In genomic region chr3L:18203949-18204348, dm6 we compare ENCODE assay signal across 3 fruit fly cellular contexts.
A peak's percentile ranks its signal among the peaks of the same experiment; 100 is the strongest.
TF ChIP-seq lines count a peak whose summit lies in the region.

No protein-coding gene starts in this region.

TF ChIP-seq in whole organism, embryonic, 481 proteins besides CTCF, POLR2A, EP300 and RAD21 (continued from another document and continues in another):
- TF ChIP-seq trem (tag; optimal IDR thresholded peaks at IDR 0.05; lab: Kevin White, UChicago): peak; percentile 79
- peak; percentile 31 for TF ChIP-seq CG10654 (GFP tag; optimal IDR thresholded peaks at IDR 0.05; lab: Kevin White, UChicago)
- peak; percentile 81 for TF ChIP-seq CG31441 (GFP tag; IDR thresholded peaks at IDR 0.05; lab: Robert Waterston, UW)
- TF ChIP-seq CoRest (tag; optimal IDR thresholded peaks at IDR 0.05; lab: Kevin White, UChicago): peak; percentile 70
- 0 out of 3 replicates have a peak, but pooled peaks have one; percentile 39 for TF ChIP-seq CG3726 (GFP tag; IDR thresholded peaks at IDR 0.05; lab: Robert Waterston, UW)
- TF ChIP-seq p53 (GFP tag; optimal IDR thresholded peaks at IDR 0.05; lab: Kevin White, UChicago): no peak
- 0 out of 2 replicates have a peak, but pooled peaks have one; percentile 14 for TF ChIP-seq ap (GFP tag; IDR thresholded peaks at IDR 0.05; lab: Robert Waterston, UW)
- peak; percentile 74 for TF ChIP-seq CG2678 (tag; optimal IDR thresholded peaks at IDR 0.05; lab: Kevin White, UChicago)
- peak; percentile 79 for TF ChIP-seq CG8924 (tag; optimal IDR thresholded peaks at IDR 0.05; lab: Kevin White, UChicago)
- TF ChIP-seq sc (optimal IDR thresholded peaks at IDR 0.05; lab: Kevin White, UChicago): no peak
- peak; percentile 6 for TF ChIP-seq sc (GFP tag; optimal IDR thresholded peaks at IDR 0.05; lab: Kevin White, UChicago)
- peak; percentile 55 for TF ChIP-seq CG17359 (tag; optimal IDR thresholded peaks at IDR 0.05; lab: Kevin White, UChicago)
- TF ChIP-seq CG9727 (GFP tag; optimal IDR thresholded peaks at IDR 0.05; lab: Kevin White, UChicago): peak; percentile 78
- TF ChIP-seq Lhr (GFP tag; optimal IDR thresholded peaks at IDR 0.05; lab: Kevin White, UChicago): peak; percentile 32
- TF ChIP-seq zen (tag; optimal IDR thresholded peaks at IDR 0.05; lab: Kevin White, UChicago): peak; percentile 60
- no peak for TF ChIP-seq Hmx (GFP tag; optimal IDR thresholded peaks at IDR 0.05; lab: Kevin White, UChicago)
- TF ChIP-seq CG17612 (GFP tag; IDR thresholded peaks at IDR 0.05; lab: Robert Waterston, UW): no peak
- peak; percentile 88 for TF ChIP-seq Xrp1 (GFP tag; IDR thresholded peaks at IDR 0.05; lab: Robert Waterston, UW)
- peak; percentile 30 for TF ChIP-seq Six4 (GFP tag; optimal IDR thresholded peaks at IDR 0.05; lab: Kevin White, UChicago)
- TF ChIP-seq TFAM (GFP tag; optimal IDR thresholded peaks at IDR 0.05; lab: Kevin White, UChicago): no peak
- TF ChIP-seq ranshi (GFP tag; IDR thresholded peaks at IDR 0.05; lab: Robert Waterston, UW): peak; percentile 42; the same call in 1 of the 2 replicates
- peak; percentile 14 for TF ChIP-seq CG9437 (GFP tag; optimal IDR thresholded peaks at IDR 0.05; lab: Kevin White, UChicago)
- peak; percentile 58 for TF ChIP-seq Ptx1 (GFP tag; IDR thresholded peaks at IDR 0.05; lab: Robert Waterston, UW)
- peak; percentile 68 for TF ChIP-seq CG17328 (GFP tag; IDR thresholded peaks at IDR 0.05; lab: Robert Waterston, UW)
- peak; percentile 36 for TF ChIP-seq CG10209 (GFP tag; optimal IDR thresholded peaks at IDR 0.05; lab: Kevin White, UChicago)
- TF ChIP-seq Taf1 (GFP tag; IDR thresholded peaks at IDR 0.05; lab: Robert Waterston, UW): no peak
- peak in 1 of 2 experiments; percentile 88 for TF ChIP-seq bsh (GFP tag; optimal IDR thresholded peaks at IDR 0.05; lab: Kevin White, UChicago)
- TF ChIP-seq Hr78 (GFP tag; optimal IDR thresholded peaks at IDR 0.05; lab: Kevin White, UChicago): peak in 1 of 2 experiments; percentile 60
- TF ChIP-seq B-H1 (GFP tag; IDR thresholded peaks at IDR 0.05; lab: Robert Waterston, UW): 0 out of 3 replicates have a peak, but pooled peaks have one; percentile 26
- peak; percentile 82 for TF ChIP-seq gsb-n (tag; optimal IDR thresholded peaks at IDR 0.05; lab: Kevin White, UChicago)
- peak; percentile 80 for TF ChIP-seq CG10267 (tag; optimal IDR thresholded peaks at IDR 0.05; lab: Kevin White, UChicago)
- peak; percentile 11 for TF ChIP-seq oc (tag; optimal IDR thresholded peaks at IDR 0.05; lab: Kevin White, UChicago)
- no peak for TF ChIP-seq B-H2 (GFP tag; optimal IDR thresholded peaks at IDR 0.05; lab: Kevin White, UChicago)
- TF ChIP-seq trh (GFP tag; optimal IDR thresholded peaks at IDR 0.05; lab: Kevin White, UChicago): peak; percentile 22
- peak; percentile 64 for TF ChIP-seq PHDP (tag; optimal IDR thresholded peaks at IDR 0.05; lab: Kevin White, UChicago)
- TF ChIP-seq pros (GFP tag; optimal IDR thresholded peaks at IDR 0.05; lab: Kevin White, UChicago): peak; percentile 2
- TF ChIP-seq Awh (GFP tag; IDR thresholded peaks at IDR 0.05; lab: Robert Waterston, UW): peak; percentile 70
- TF ChIP-seq amos (GFP tag; IDR thresholded peaks at IDR 0.05; lab: Robert Waterston, UW; ENCODE audit: partially characterized antibody): no peak
- TF ChIP-seq Sox100B (GFP tag; optimal IDR thresholded peaks at IDR 0.05; lab: Kevin White, UChicago): peak; percentile 53
- TF ChIP-seq dpn (GFP tag; optimal IDR thresholded peaks at IDR 0.05; lab: Kevin White, UChicago): peak in 1 of 2 experiments; percentile 12
- no peak for TF ChIP-seq CG1647 (GFP tag; optimal IDR thresholded peaks at IDR 0.05; lab: Kevin White, UChicago)
- TF ChIP-seq az2 (GFP tag; optimal IDR thresholded peaks at IDR 0.05; lab: Kevin White, UChicago): peak; percentile 55
- peak; percentile 84 for TF ChIP-seq nmo (GFP tag; optimal IDR thresholded peaks at IDR 0.05; lab: Kevin White, UChicago)

TF ChIP-seq in whole organism, prepupa, 60 proteins besides CTCF, POLR2A, EP300 and RAD21 (continued from another document):
- TF ChIP-seq CG11762 (GFP tag; optimal IDR thresholded peaks at IDR 0.05; lab: Kevin White, UChicago; ENCODE audit: insufficient read depth) (no peak), Gug (GFP tag; IDR thresholded peaks at IDR 0.05; lab: Robert Waterston, UW) (no peak), svp (GFP tag; lab: Kevin White, UChicago) (peak; percentile 60), Sox15 (GFP tag; optimal IDR thresholded peaks at IDR 0.05; lab: Kevin White, UChicago) (no peak), OdsH (GFP tag; optimal IDR thresholded peaks at IDR 0.05; lab: Kevin White, UChicago) (no peak), dac (GFP tag; optimal IDR thresholded peaks at IDR 0.05; lab: Kevin White, UChicago) (no peak), Ets96B (tag; optimal IDR thresholded peaks at IDR 0.05; lab: Kevin White, UChicago) (peak; percentile 71), vri (GFP tag; optimal IDR thresholded peaks at IDR 0.05; lab: Kevin White, UChicago) (no peak), cyc (GFP tag; optimal IDR thresholded peaks at IDR 0.05; lab: Kevin White, UChicago) (no peak), Smox (GFP tag; optimal IDR thresholded peaks at IDR 0.05; lab: Kevin White, UChicago) (no peak), ss (GFP tag; optimal IDR thresholded peaks at IDR 0.05; lab: Kevin White, UChicago) (peak in 1 of 2 experiments; percentile 20), Hr38 (GFP tag; optimal IDR thresholded peaks at IDR 0.05; lab: Kevin White, UChicago) (no peak), Eip75B (GFP tag; optimal IDR thresholded peaks at IDR 0.05; lab: Kevin White, UChicago) (no peak), CG7368 (GFP tag; optimal IDR thresholded peaks at IDR 0.05; lab: Kevin White, UChicago) (no peak), CG6276 (GFP tag; optimal IDR thresholded peaks at IDR 0.05; lab: Kevin White, UChicago) (no peak), Hr4 (GFP tag; optimal IDR thresholded peaks at IDR 0.05; lab: Kevin White, UChicago) (no peak), achi (GFP tag; optimal IDR thresholded peaks at IDR 0.05; lab: Kevin White, UChicago) (no peak), CG3032 (tag; optimal IDR thresholded peaks at IDR 0.05; lab: Kevin White, UChicago) (peak; percentile 49), CG10631 (GFP tag; optimal IDR thresholded peaks at IDR 0.05; lab: Kevin White, UChicago) (peak; percentile 46), spab (GFP tag; optimal IDR thresholded peaks at IDR 0.05; lab: Kevin White, UChicago) (peak; percentile 13), CG6792 (GFP tag; optimal IDR thresholded peaks at IDR 0.05; lab: Kevin White, UChicago) (no peak), Lpt (GFP tag; optimal IDR thresholded peaks at IDR 0.05; lab: Kevin White, UChicago) (no peak), CG3919 (GFP tag; optimal IDR thresholded peaks at IDR 0.05; lab: Kevin White, UChicago) (peak; percentile 14), CG6808 (GFP tag; optimal IDR thresholded peaks at IDR 0.05; lab: Kevin White, UChicago) (peak; percentile 10), Ets21C (GFP tag; optimal IDR thresholded peaks at IDR 0.05; lab: Kevin White, UChicago) (no peak), Sox102F (GFP tag; optimal IDR thresholded peaks at IDR 0.05; lab: Kevin White, UChicago) (no peak), CG8319 (GFP tag; optimal IDR thresholded peaks at IDR 0.05; lab: Kevin White, UChicago) (no peak), dsx (GFP tag; optimal IDR thresholded peaks at IDR 0.05; lab: Kevin White, UChicago; ENCODE audit: poor library complexity, severe bottlenecking) (peak; percentile 62), CG8632 (GFP tag; optimal IDR thresholded peaks at IDR 0.05; lab: Kevin White, UChicago) (no peak), CG1621 (tag; optimal IDR thresholded peaks at IDR 0.05; lab: Kevin White, UChicago) (no peak), CG10669 (GFP tag; optimal IDR thresholded peaks at IDR 0.05; lab: Kevin White, UChicago) (no peak), salr (GFP tag; optimal IDR thresholded peaks at IDR 0.05; lab: Kevin White, UChicago) (peak in 1 of 2 experiments; percentile 2), topi (GFP tag; optimal IDR thresholded peaks at IDR 0.05; lab: Kevin White, UChicago) (no peak), net (GFP tag; optimal IDR thresholded peaks at IDR 0.05; lab: Kevin White, UChicago) (no peak), CG4318 (GFP tag; optimal IDR thresholded peaks at IDR 0.05; lab: Kevin White, UChicago) (no peak), CG32006 (GFP tag; optimal IDR thresholded peaks at IDR 0.05; lab: Kevin White, UChicago) (no peak)
TF ChIP-seq in whole organism, prepupa: peak in this region for 12.

TF ChIP-seq in whole organism, wandering third instar larva, 38 proteins besides CTCF, POLR2A, EP300 and RAD21 (continued from another document):
- TF ChIP-seq CG9705 (GFP tag; optimal IDR thresholded peaks at IDR 0.05; lab: Kevin White, UChicago) (no peak), pan (optimal IDR thresholded peaks at IDR 0.05; lab: Kevin White, UChicago) (no peak), jim (GFP tag; optimal IDR thresholded peaks at IDR 0.05; lab: Kevin White, UChicago) (no peak), HLH106 (tag; optimal IDR thresholded peaks at IDR 0.05; lab: Kevin White, UChicago) (peak; percentile 47), Myc (optimal IDR thresholded peaks at IDR 0.05; lab: Kevin White, UChicago) (no peak)
